Fruit fly (Drosophila melanogaster) whole organism, embryonic: ENCODE measurements around the gene bbg.

Source experiments
- Atf-2 ChIP-seq: fragments of 200-800 bp; sonication (Bioruptor generic); optimal IDR thresholded peaks from 2 replicates; lab custom pipeline; 2016; ENCODE audit warnings: missing biosample characterization, missing genetic modification characterization
- B-H2 ChIP-seq: fragments of 200-800 bp; sonication (Bioruptor generic); optimal IDR thresholded peaks from 2 replicates; lab custom pipeline; 2018; ENCODE audit warnings: missing biosample characterization, mild to moderate bottlenecking, missing genetic modification characterization
- CG10366 ChIP-seq: fragments of 200-800 bp; sonication (Bioruptor generic); IDR thresholded peaks from 2 replicates; pipeline ENCODE4 v1.3.6; 2022; ENCODE audit warnings: missing biosample characterization, missing genetic modification characterization
- CG10462 ChIP-seq: fragments of 200-800 bp; sonication (Bioruptor generic); optimal IDR thresholded peaks from 2 replicates; lab custom pipeline; 2016; ENCODE audit warnings: missing biosample characterization, missing genetic modification characterization
- CG10654 ChIP-seq: fragments of 200-800 bp; sonication (Bioruptor generic); optimal IDR thresholded peaks from 2 replicates; lab custom pipeline; 2016; ENCODE audit warnings: missing biosample characterization, missing genetic modification characterization
- CG11456 ChIP-seq: fragments of 200-800 bp; sonication (Bioruptor generic); IDR thresholded peaks from 3 replicates; pipeline ENCODE4 v1.3.6; 2022; ENCODE audit warnings: missing biosample characterization, missing genetic modification characterization
- CG11560 ChIP-seq: fragments of 200-800 bp; sonication (Bioruptor generic); IDR thresholded peaks from 3 replicates; pipeline ENCODE4 v1.3.6; 2022; ENCODE audit warnings: missing biosample characterization, missing genetic modification characterization
- CG15601 ChIP-seq: fragments of 200-800 bp; sonication (Bioruptor generic); optimal IDR thresholded peaks from 3 replicates; lab custom pipeline; 2019; ENCODE audit warnings: missing biosample characterization, mild to moderate bottlenecking, missing genetic modification characterization, moderate library complexity
- CG17385 ChIP-seq: fragments of 200-800 bp; sonication (Bioruptor generic); optimal IDR thresholded peaks from 3 replicates; lab custom pipeline; 2018; ENCODE audit warnings: missing biosample characterization, mild to moderate bottlenecking, missing genetic modification characterization
- CG18262 ChIP-seq: fragments of 200-800 bp; optimal IDR thresholded peaks from 3 replicates; lab custom pipeline; 2019; ENCODE audit warnings: missing biosample characterization, mild to moderate bottlenecking, missing genetic modification characterization, moderate library complexity
- CG2199 ChIP-seq: fragments of 200-800 bp; sonication (Bioruptor generic); IDR thresholded peaks from 3 replicates; pipeline ENCODE4 v1.3.6; 2022; ENCODE audit warnings: missing biosample characterization, missing genetic modification characterization
- CG3407 ChIP-seq: fragments of 200-800 bp; sonication (Bioruptor generic); optimal IDR thresholded peaks from 2 replicates; lab custom pipeline; 2018; ENCODE audit warnings: missing biosample characterization, mild to moderate bottlenecking, missing genetic modification characterization
- CG4617 ChIP-seq: fragments of 200-800 bp; sonication (Bioruptor generic); optimal IDR thresholded peaks from 3 replicates; lab custom pipeline; 2016; ENCODE audit warnings: missing biosample characterization, missing genetic modification characterization, borderline replicate concordance
- CG4730 ChIP-seq: fragments of 200-800 bp; sonication (Bioruptor generic); IDR thresholded peaks from 2 replicates; pipeline ENCODE4 v1.3.6; 2022; ENCODE audit warnings: missing biosample characterization, missing genetic modification characterization
- CG5953 ChIP-seq: fragments of 200-800 bp; sonication (Bioruptor generic); IDR thresholded peaks from 2 replicates; pipeline ENCODE4 v1.3.6; 2022; ENCODE audit warnings: missing biosample characterization, missing genetic modification characterization
- CG7271 ChIP-seq: fragments of 200-800 bp; sonication (Bioruptor generic); optimal IDR thresholded peaks from 2 replicates; lab custom pipeline; 2018; ENCODE audit warnings: missing biosample characterization, mild to moderate bottlenecking, missing genetic modification characterization, moderate library complexity
- CG8924 ChIP-seq: fragments of 200-800 bp; optimal IDR thresholded peaks from 3 replicates; lab custom pipeline; 2019; ENCODE audit warnings: missing biosample characterization, mild to moderate bottlenecking, missing genetic modification characterization, moderate library complexity
- CG8944 ChIP-seq: fragments of 200-800 bp; sonication (Bioruptor generic); optimal IDR thresholded peaks from 3 replicates; lab custom pipeline; 2016; ENCODE audit warnings: missing biosample characterization, missing genetic modification characterization
- D19B ChIP-seq: fragments of 200-800 bp; sonication (Bioruptor generic); optimal IDR thresholded peaks from 2 replicates; lab custom pipeline; 2017; ENCODE audit warnings: missing biosample characterization, mild to moderate bottlenecking, missing genetic modification characterization
- Dad ChIP-seq: fragments of 200-800 bp; sonication (Bioruptor generic); optimal IDR thresholded peaks from 3 replicates; lab custom pipeline; 2016; ENCODE audit warnings: missing biosample characterization, missing genetic modification characterization
- Dbx ChIP-seq: fragments of 200-800 bp; sonication (Bioruptor generic); IDR thresholded peaks from 3 replicates; pipeline ENCODE4 v1.3.6; 2022; ENCODE audit warnings: missing biosample characterization, missing genetic modification characterization
- Fer1 ChIP-seq: fragments of 200-800 bp; sonication (Bioruptor generic); optimal IDR thresholded peaks from 2 replicates; lab custom pipeline; 2017; ENCODE audit warnings: missing biosample characterization, mild to moderate bottlenecking, missing genetic modification characterization
- Hr39 ChIP-seq: fragments of >200 bp; optimal IDR thresholded peaks from 2 replicates; lab custom pipeline; 2017
- Lhr ChIP-seq: fragments of 200-800 bp; sonication (Bioruptor generic); optimal IDR thresholded peaks from 3 replicates; lab custom pipeline; 2017; ENCODE audit warnings: mild to moderate bottlenecking, missing biosample characterization, missing genetic modification reagents, missing genetic modification characterization
- Lpt ChIP-seq: fragments of >200 bp; optimal IDR thresholded peaks from 2 replicates; lab custom pipeline; 2018; ENCODE audit warnings: missing biosample characterization, missing genetic modification characterization
- MBD-R2 ChIP-seq: fragments of 200-800 bp; sonication (Bioruptor generic); IDR thresholded peaks from 2 replicates; pipeline ENCODE4 v1.3.6; 2022; ENCODE audit warnings: missing biosample characterization, missing genetic modification characterization
- NFAT ChIP-seq: fragments of 200-800 bp; sonication (Bioruptor generic); IDR thresholded peaks from 2 replicates; pipeline ENCODE4 v1.3.6; 2022; ENCODE audit warnings: missing biosample characterization, missing genetic modification characterization
- Oli ChIP-seq: fragments of 200-800 bp; sonication (Bioruptor generic); optimal IDR thresholded peaks from 2 replicates; lab custom pipeline; 2018; ENCODE audit warnings: missing biosample characterization, mild to moderate bottlenecking, missing genetic modification characterization, moderate library complexity
- ab ChIP-seq: fragments of 200-800 bp; sonication (Bioruptor generic); optimal IDR thresholded peaks from 2 replicates; lab custom pipeline; 2016; ENCODE audit warnings: missing biosample characterization, missing genetic modification characterization
- bsh ChIP-seq, 2 experiments: fragments of 200-800 bp; sonication (Bioruptor generic); optimal IDR thresholded peaks; 2 replicates each; lab custom pipeline; 2017 to 2018; ENCODE audit warnings: mild to moderate bottlenecking in 2 of 2, missing biosample characterization in 2 of 2, missing genetic modification characterization in 2 of 2, moderate library complexity in 1 of 2
- chif ChIP-seq, 2 experiments: fragments of 200-800 bp; sonication (Bioruptor generic); optimal IDR thresholded peaks; 3 replicates each; lab custom pipeline; 2016; ENCODE audit warnings: missing biosample characterization in 2 of 2, missing genetic modification characterization in 2 of 2
- da ChIP-seq: fragments of 200-800 bp; sonication (Bioruptor generic); optimal IDR thresholded peaks from 2 replicates; lab custom pipeline; 2016; ENCODE audit warnings: missing biosample characterization, missing genetic modification characterization
- dmrt11E ChIP-seq: fragments of 200-800 bp; sonication (Bioruptor generic); optimal IDR thresholded peaks from 3 replicates; lab custom pipeline; 2018; ENCODE audit warnings: missing biosample characterization, mild to moderate bottlenecking, missing genetic modification characterization, moderate library complexity
- dpn ChIP-seq, 2 experiments: fragments of 200-800 bp; sonication (Bioruptor generic); optimal IDR thresholded peaks; 3 replicates each; lab custom pipeline; 2016; ENCODE audit warnings: missing biosample characterization in 2 of 2, missing genetic modification characterization in 2 of 2
- emc ChIP-seq: fragments of 200-800 bp; sonication (Bioruptor generic); optimal IDR thresholded peaks from 2 replicates; lab custom pipeline; 2016; ENCODE audit warnings: missing biosample characterization, missing genetic modification characterization
- eve ChIP-seq, 2 experiments: fragments of >200 bp; optimal IDR thresholded peaks; 2 replicates each; lab custom pipeline; 2017; ENCODE audit warnings: missing biosample characterization in 2 of 2, missing genetic modification characterization in 2 of 2
- fru ChIP-seq: fragments of >200 bp; optimal IDR thresholded peaks from 2 replicates; lab custom pipeline; 2017
- gro ChIP-seq: fragments of 200-800 bp; sonication (Bioruptor generic); optimal IDR thresholded peaks from 2 replicates; lab custom pipeline; 2016; ENCODE audit warnings: missing biosample characterization, missing genetic modification characterization
- hbn ChIP-seq: fragments of 200-800 bp; sonication (Bioruptor generic); IDR thresholded peaks from 2 replicates; pipeline ENCODE4 v1.3.6; 2022; ENCODE audit warnings: missing biosample characterization, missing genetic modification characterization; ENCODE audit not compliant: partially characterized antibody
- maf-S ChIP-seq: fragments of 200-800 bp; sonication (Bioruptor generic); optimal IDR thresholded peaks from 2 replicates; lab custom pipeline; 2016; ENCODE audit warnings: missing biosample characterization, missing genetic modification characterization
- org-1 ChIP-seq: fragments of 200-800 bp; sonication (Bioruptor generic); optimal IDR thresholded peaks from 2 replicates; lab custom pipeline; 2017; ENCODE audit warnings: missing biosample characterization, missing genetic modification characterization
- pb ChIP-seq: fragments of 200-800 bp; sonication (Bioruptor generic); optimal IDR thresholded peaks from 3 replicates; lab custom pipeline; 2016; ENCODE audit warnings: missing biosample characterization, missing genetic modification characterization
- repo ChIP-seq: fragments of 200-800 bp; sonication (Bioruptor generic); optimal IDR thresholded peaks from 2 replicates; lab custom pipeline; 2016; ENCODE audit warnings: missing biosample characterization, missing genetic modification characterization
- sc ChIP-seq, 3 experiments: fragments of >200 bp in 2 of 3; fragments of 200-800 bp in 1 of 3; sonication (Bioruptor generic) in 1 of 3; optimal IDR thresholded peaks; 2 replicates in 2 of 3; 3 replicates in 1 of 3; lab custom pipeline; 2017; ENCODE audit warnings: mild to moderate bottlenecking in 1 of 3, missing biosample characterization in 1 of 3, missing genetic modification characterization in 1 of 3, missing genetic modification reagents in 1 of 3
- sd ChIP-seq: fragments of 200-800 bp; sonication (Bioruptor generic); optimal IDR thresholded peaks from 3 replicates; lab custom pipeline; 2018; ENCODE audit warnings: missing biosample characterization, mild to moderate bottlenecking, missing genetic modification characterization, moderate library complexity
- sens-2 ChIP-seq: fragments of 200-800 bp; sonication (Bioruptor generic); IDR thresholded peaks from 2 replicates; pipeline ENCODE4 v1.3.6; 2022; ENCODE audit warnings: missing biosample characterization, missing genetic modification characterization
- sima ChIP-seq: fragments of 200-800 bp; sonication (Bioruptor generic); optimal IDR thresholded peaks from 2 replicates; lab custom pipeline; 2016; ENCODE audit warnings: missing biosample characterization, missing genetic modification characterization
- so ChIP-seq: fragments of 200-800 bp; sonication (Bioruptor generic); IDR thresholded peaks from 3 replicates; pipeline ENCODE4 v1.3.6; 2022; ENCODE audit warnings: missing biosample characterization, missing genetic modification characterization
- vnd ChIP-seq: fragments of 200-800 bp; sonication (Bioruptor generic); IDR thresholded peaks from 3 replicates; pipeline ENCODE4 v1.3.6; 2022; ENCODE audit warnings: missing biosample characterization, missing genetic modification characterization; ENCODE audit not compliant: partially characterized antibody
- zf30C ChIP-seq: fragments of 200-800 bp; sonication (Bioruptor generic); optimal IDR thresholded peaks from 3 replicates; lab custom pipeline; 2018; ENCODE audit warnings: missing biosample characterization, mild to moderate bottlenecking, missing genetic modification characterization

bbg gene

DNA sequence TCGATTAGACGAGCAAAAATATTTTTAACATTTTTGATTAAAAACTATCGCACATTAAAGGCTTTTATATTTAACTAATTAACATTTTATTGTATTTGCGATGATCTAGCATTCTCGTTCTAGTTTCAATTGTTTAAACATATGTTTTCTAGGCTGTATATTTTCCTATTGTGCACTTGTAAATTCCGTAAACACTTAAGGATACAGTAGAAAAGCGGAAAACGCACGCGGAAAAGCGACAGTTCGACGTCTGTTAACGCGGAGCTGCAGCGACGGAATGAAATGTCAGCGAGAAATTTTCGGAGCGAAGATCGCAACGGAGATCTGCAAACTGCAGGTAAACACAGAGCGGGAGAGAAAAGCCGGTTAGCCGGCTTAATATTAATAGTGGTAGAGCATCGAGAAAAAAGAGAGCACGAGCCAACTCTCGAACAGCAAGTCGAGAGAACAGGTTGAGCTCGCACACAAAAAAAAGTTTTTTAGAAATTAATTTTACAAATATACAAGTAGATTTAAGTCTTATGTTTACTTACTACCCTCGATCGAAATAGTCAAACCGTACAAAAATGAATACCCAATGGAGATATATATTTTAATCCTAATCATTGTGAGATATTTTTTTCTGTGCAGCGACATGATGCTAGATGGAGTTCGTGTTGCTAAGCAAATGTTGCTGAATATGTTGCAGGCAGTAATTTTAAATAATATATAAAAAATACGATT is 87.6 kb downstream of the bbg start (continued):
- TF ChIP-seq pb (GFP tag; lab: Kevin White, UChicago) (peak; percentile 58), vnd (GFP tag; lab: Robert Waterston, UW) (no peak), CG11456 (no peak), eve (GFP tag; optimal IDR thresholded peaks at IDR 0.05; lab: Kevin White, UChicago) (peak; percentile 28 to 84), Lpt (no peak), CG4617 (peak; percentile 75), dmrt11E (tag; lab: Kevin White, UChicago) (peak; percentile 98), CG8924 (peak; percentile 97), maf-S (peak; percentile 71), CG17385 (GFP tag; lab: Kevin White, UChicago) (peak; percentile 86), sens-2 (GFP tag; lab: Robert Waterston, UW) (peak; percentile 89), CG10366 (GFP tag; lab: Robert Waterston, UW) (peak; percentile 92), ab (peak; percentile 62), sima (GFP tag; lab: Kevin White, UChicago) (peak; percentile 52), CG15601 (tag; lab: Kevin White, UChicago) (peak; percentile 92), CG10654 (GFP tag; lab: Kevin White, UChicago) (peak; percentile 88), Atf-2 (GFP tag; lab: Kevin White, UChicago) (peak; percentile 73), so (GFP tag; lab: Robert Waterston, UW) (peak; percentile 91), Dad (peak; percentile 78), Hr39 (lab: Kevin White, UChicago) (no peak), CG4730 (GFP tag; lab: Robert Waterston, UW) (peak; percentile 85), CG18262 (tag; lab: Kevin White, UChicago) (peak; percentile 96), chif (GFP tag; optimal IDR thresholded peaks at IDR 0.05; lab: Kevin White, UChicago) (peak; percentile 81 to 95), sc (optimal IDR thresholded peaks at IDR 0.05; lab: Kevin White, UChicago) (no peak), sc (GFP tag; optimal IDR thresholded peaks at IDR 0.05; lab: Kevin White, UChicago) (peak; percentile 87), Oli (tag; lab: Kevin White, UChicago) (peak; percentile 94), Fer1 (GFP tag; lab: Kevin White, UChicago) (no peak), CG2199 (GFP tag; lab: Robert Waterston, UW) (peak; percentile 82; the same call in 1 of the 3 replicates), dpn (GFP tag; optimal IDR thresholded peaks at IDR 0.05; lab: Kevin White, UChicago) (peak; percentile 86 to 89), repo (peak; percentile 67), sd (peak; percentile 57), D19B (GFP tag; lab: Kevin White, UChicago) (peak; percentile 26), CG10462 (GFP tag; lab: Kevin White, UChicago) (peak; percentile 93), CG11560 (tag; lab: Robert Waterston, UW) (no peak; the same call in 2 of the 3 replicates), bsh (GFP tag; optimal IDR thresholded peaks at IDR 0.05; lab: Kevin White, UChicago) (peak; percentile 96 to 97), CG5953 (peak; percentile 81), org-1 (GFP tag; lab: Kevin White, UChicago) (peak; percentile 85), Dbx (GFP tag; lab: Robert Waterston, UW) (no peak), hbn (GFP tag; lab: Robert Waterston, UW) (no peak), zf30C (GFP tag; lab: Kevin White, UChicago) (peak; percentile 92), NFAT (GFP tag; lab: Robert Waterston, UW) (peak; percentile 70; the same call in 1 of the 2 replicates), B-H2 (no peak), CG8944 (peak; percentile 71), CG3407 (GFP tag; lab: Kevin White, UChicago) (peak; percentile 88), gro (GFP tag; lab: Kevin White, UChicago) (peak; percentile 15), da (GFP tag; lab: Kevin White, UChicago) (peak; percentile 81), Lhr (GFP tag; lab: Kevin White, UChicago) (peak; percentile 80), emc (GFP tag; lab: Kevin White, UChicago) (no peak), MBD-R2 (peak; percentile 59), fru (lab: Kevin White, UChicago) (no peak), CG7271 (tag; lab: Kevin White, UChicago) (peak; percentile 98)
